Fruit fly (Drosophila melanogaster) whole organism, embryonic: Measurements from ENCODE around the gene CG43800.

Source experiments
- Adf1 ChIP-seq: fragments of 200-800 bp; sonication (Bioruptor generic); IDR thresholded peaks from 2 replicates; pipeline ENCODE4 v1.3.6; 2022; ENCODE audit warnings: missing biosample characterization, missing genetic modification characterization
- Aef1 ChIP-seq: fragments of 200-800 bp; sonication (Bioruptor generic); IDR thresholded peaks from 3 replicates; pipeline ENCODE4 v1.3.6; 2022; ENCODE audit warnings: missing biosample characterization, missing genetic modification characterization
- BEAF-32 ChIP-seq: fragments of 200-800 bp; sonication (Bioruptor generic); optimal IDR thresholded peaks from 3 replicates; lab custom pipeline; 2017; ENCODE audit warnings: missing biosample characterization, missing genetic modification characterization, mild to moderate bottlenecking, moderate library complexity, missing genetic modification reagents
- CG10147 ChIP-seq: fragments of 200-800 bp; sonication (Bioruptor generic); optimal IDR thresholded peaks from 2 replicates; lab custom pipeline; 2019; ENCODE audit warnings: missing biosample characterization, mild to moderate bottlenecking, missing genetic modification characterization, moderate library complexity
- CG10543 ChIP-seq: fragments of 200-800 bp; sonication (Bioruptor generic); optimal IDR thresholded peaks from 3 replicates; lab custom pipeline; 2017; ENCODE audit warnings: missing biosample characterization, mild to moderate bottlenecking, missing genetic modification characterization, moderate library complexity
- CG10959 ChIP-seq: fragments of 200-800 bp; sonication (Bioruptor generic); IDR thresholded peaks from 2 replicates; pipeline ENCODE4 v1.3.6; 2022; ENCODE audit warnings: missing biosample characterization, missing genetic modification characterization
- CG11504 ChIP-seq: fragments of 200-800 bp; sonication (Bioruptor generic); optimal IDR thresholded peaks from 3 replicates; lab custom pipeline; 2019; ENCODE audit warnings: missing biosample characterization, mild to moderate bottlenecking, missing genetic modification characterization, moderate library complexity
- CG15073 ChIP-seq: fragments of 200-800 bp; sonication (Bioruptor generic); optimal IDR thresholded peaks from 2 replicates; lab custom pipeline; 2016; ENCODE audit warnings: missing biosample characterization, missing genetic modification characterization
- CG1602 ChIP-seq: fragments of 200-800 bp; sonication (Bioruptor generic); optimal IDR thresholded peaks from 3 replicates; lab custom pipeline; 2016; ENCODE audit warnings: missing biosample characterization, missing genetic modification characterization
- CG16815 ChIP-seq: fragments of 200-800 bp; sonication (Bioruptor generic); optimal IDR thresholded peaks from 3 replicates; lab custom pipeline; 2017; ENCODE audit warnings: missing biosample characterization, mild to moderate bottlenecking, missing genetic modification characterization
- CG17328 ChIP-seq: fragments of 200-800 bp; sonication (Bioruptor generic); IDR thresholded peaks from 2 replicates; pipeline ENCODE4 v1.3.6; 2022; ENCODE audit warnings: missing biosample characterization, missing genetic modification characterization
- CG17802 ChIP-seq: fragments of 200-800 bp; sonication (Bioruptor generic); optimal IDR thresholded peaks from 2 replicates; lab custom pipeline; 2018; ENCODE audit warnings: missing biosample characterization, mild to moderate bottlenecking, missing genetic modification characterization, moderate library complexity
- CG1792 ChIP-seq: fragments of 200-800 bp; sonication (Bioruptor generic); optimal IDR thresholded peaks from 2 replicates; lab custom pipeline; 2016; ENCODE audit warnings: missing biosample characterization, missing genetic modification characterization
- CG18599 ChIP-seq: fragments of 200-800 bp; sonication (Bioruptor generic); optimal IDR thresholded peaks from 3 replicates; lab custom pipeline; 2017; ENCODE audit warnings: missing biosample characterization, missing genetic modification characterization, mild to moderate bottlenecking, moderate library complexity, missing genetic modification reagents
- CG33557 ChIP-seq: fragments of 200-800 bp; sonication (Bioruptor generic); optimal IDR thresholded peaks from 2 replicates; lab custom pipeline; 2019; ENCODE audit warnings: missing biosample characterization, mild to moderate bottlenecking, missing genetic modification characterization, moderate library complexity
- CG4820 ChIP-seq: fragments of 200-800 bp; sonication (Bioruptor generic); optimal IDR thresholded peaks from 3 replicates; lab custom pipeline; 2016; ENCODE audit warnings: missing biosample characterization, missing genetic modification characterization
- CG6654 ChIP-seq: fragments of 200-800 bp; sonication (Bioruptor generic); optimal IDR thresholded peaks from 2 replicates; lab custom pipeline; 2017; ENCODE audit warnings: missing biosample characterization, mild to moderate bottlenecking, missing genetic modification characterization
- CG8281 ChIP-seq: fragments of 200-800 bp; sonication (Bioruptor generic); optimal IDR thresholded peaks from 2 replicates; lab custom pipeline; 2018; ENCODE audit warnings: missing biosample characterization, mild to moderate bottlenecking, missing genetic modification characterization, moderate library complexity
- CG9609 ChIP-seq: fragments of 200-800 bp; sonication (Bioruptor generic); optimal IDR thresholded peaks from 3 replicates; lab custom pipeline; 2016; ENCODE audit warnings: missing biosample characterization, missing genetic modification characterization
- CG9817 ChIP-seq: fragments of 200-800 bp; sonication (Bioruptor generic); optimal IDR thresholded peaks from 2 replicates; lab custom pipeline; 2018; ENCODE audit warnings: missing biosample characterization, mild to moderate bottlenecking, missing genetic modification characterization, moderate library complexity
- CG9876 ChIP-seq: fragments of 200-800 bp; sonication (Bioruptor generic); optimal IDR thresholded peaks from 2 replicates; lab custom pipeline; 2016; ENCODE audit warnings: missing biosample characterization, missing genetic modification characterization
- Dfd ChIP-seq, 2 experiments: fragments of >200 bp; optimal IDR thresholded peaks; 2 replicates each; lab custom pipeline; 2017; ENCODE audit warnings: missing biosample characterization in 2 of 2, missing genetic modification characterization in 2 of 2
- Drgx ChIP-seq: fragments of 200-800 bp; sonication (Bioruptor generic); IDR thresholded peaks from 2 replicates; pipeline ENCODE4 v1.3.6; 2022; ENCODE audit warnings: missing biosample characterization, missing genetic modification characterization
- Hsf ChIP-seq: fragments of 200-800 bp; sonication (Bioruptor generic); optimal IDR thresholded peaks from 3 replicates; lab custom pipeline; 2016; ENCODE audit warnings: missing biosample characterization, missing genetic modification characterization
- Kr ChIP-seq: fragments of 200-800 bp; sonication (Bioruptor generic); optimal IDR thresholded peaks from 2 replicates; lab custom pipeline; 2017; ENCODE audit warnings: missing biosample characterization, mild to moderate bottlenecking, missing genetic modification characterization
- Mad ChIP-seq: fragments of 200-800 bp; sonication (Bioruptor generic); optimal IDR thresholded peaks from 2 replicates; lab custom pipeline; 2016; ENCODE audit warnings: missing biosample characterization, missing genetic modification characterization
- Ptx1 ChIP-seq: fragments of 200-800 bp; sonication (Bioruptor generic); IDR thresholded peaks from 2 replicates; pipeline ENCODE4 v1.3.6; 2022; ENCODE audit warnings: missing biosample characterization, missing genetic modification characterization
- Sin3A ChIP-seq: fragments of >200 bp; optimal IDR thresholded peaks from 2 replicates; lab custom pipeline; 2018
- Usf ChIP-seq: fragments of 200-800 bp; sonication (Bioruptor generic); optimal IDR thresholded peaks from 2 replicates; lab custom pipeline; 2017; ENCODE audit warnings: missing genotype, missing biosample characterization, missing genetic modification characterization
- ase ChIP-seq: fragments of 200-800 bp; sonication (Bioruptor generic); IDR thresholded peaks from 3 replicates; pipeline ENCODE4 v1.3.6; 2022; ENCODE audit warnings: missing biosample characterization, missing genetic modification characterization
- bbx ChIP-seq: fragments of 200-800 bp; sonication (Bioruptor generic); IDR thresholded peaks from 2 replicates; pipeline ENCODE4 v1.3.6; 2022; ENCODE audit warnings: missing biosample characterization, missing genetic modification characterization; ENCODE audit not compliant: partially characterized antibody
- cg ChIP-seq: fragments of 200-800 bp; sonication (Bioruptor generic); optimal IDR thresholded peaks from 3 replicates; lab custom pipeline; 2019; ENCODE audit warnings: missing biosample characterization, mild to moderate bottlenecking, missing genetic modification characterization, moderate library complexity
- crc ChIP-seq: fragments of 200-800 bp; sonication (Bioruptor generic); optimal IDR thresholded peaks from 2 replicates; lab custom pipeline; 2016; ENCODE audit warnings: missing biosample characterization, missing genetic modification characterization
- croc ChIP-seq: fragments of 200-800 bp; sonication (Bioruptor generic); conservative IDR thresholded peaks from 3 replicates; pipeline ENCODE4 v1.3.6; 2022; ENCODE audit warnings: missing biosample characterization, missing genetic modification characterization
- dimm ChIP-seq: fragments of 200-800 bp; sonication (Bioruptor generic); IDR thresholded peaks from 2 replicates; pipeline ENCODE4 v1.3.6; 2022; ENCODE audit warnings: missing biosample characterization, missing genetic modification characterization
- exex ChIP-seq: fragments of 200-800 bp; sonication (Bioruptor generic); optimal IDR thresholded peaks from 4 replicates; lab custom pipeline; 2018; ENCODE audit warnings: missing biosample characterization, mild to moderate bottlenecking, missing genetic modification characterization, moderate library complexity
- gcm2 ChIP-seq: fragments of 200-800 bp; sonication (Bioruptor generic); optimal IDR thresholded peaks from 2 replicates; lab custom pipeline; 2016; ENCODE audit warnings: missing biosample characterization, missing genetic modification characterization
- gfzf ChIP-seq: fragments of 200-800 bp; sonication (Bioruptor generic); optimal IDR thresholded peaks from 2 replicates; lab custom pipeline; 2016; ENCODE audit warnings: missing biosample characterization, mild to moderate bottlenecking, missing genetic modification characterization, moderate library complexity
- gro ChIP-seq: fragments of 200-800 bp; sonication (Bioruptor generic); optimal IDR thresholded peaks from 2 replicates; lab custom pipeline; 2016; ENCODE audit warnings: missing biosample characterization, missing genetic modification characterization
- ham ChIP-seq: fragments of 200-800 bp; sonication (Bioruptor generic); IDR thresholded peaks from 2 replicates; pipeline ENCODE4 v1.3.6; 2022; ENCODE audit warnings: missing biosample characterization, missing genetic modification characterization
- jigr1 ChIP-seq: fragments of 200-800 bp; sonication (Bioruptor generic); IDR thresholded peaks from 3 replicates; pipeline ENCODE4 v1.3.6; 2022; ENCODE audit warnings: missing biosample characterization, missing genetic modification characterization
- jing ChIP-seq: fragments of 200-800 bp; sonication (Bioruptor generic); optimal IDR thresholded peaks from 2 replicates; lab custom pipeline; 2018; ENCODE audit warnings: missing biosample characterization, mild to moderate bottlenecking, missing genetic modification characterization
- ken ChIP-seq: fragments of 200-800 bp; sonication (Bioruptor generic); IDR thresholded peaks from 3 replicates; pipeline ENCODE4 v1.3.6; 2022; ENCODE audit warnings: missing biosample characterization, missing genetic modification characterization
- mam ChIP-seq: fragments of 200-800 bp; sonication (Bioruptor generic); optimal IDR thresholded peaks from 3 replicates; lab custom pipeline; 2016; ENCODE audit warnings: missing biosample characterization, missing genetic modification characterization
- nerfin-1 ChIP-seq: fragments of 200-800 bp; sonication (Bioruptor generic); optimal IDR thresholded peaks from 3 replicates; lab custom pipeline; 2019; ENCODE audit warnings: missing biosample characterization, mild to moderate bottlenecking, missing genetic modification characterization, moderate library complexity
- nom ChIP-seq: fragments of 200-800 bp; sonication (Bioruptor generic); optimal IDR thresholded peaks from 2 replicates; lab custom pipeline; 2017; ENCODE audit warnings: missing biosample characterization, missing genetic modification characterization, mild to moderate bottlenecking, moderate library complexity, missing genetic modification reagents
- pzg ChIP-seq: fragments of 200-800 bp; sonication (Bioruptor generic); optimal IDR thresholded peaks from 3 replicates; lab custom pipeline; 2018; ENCODE audit warnings: missing biosample characterization, mild to moderate bottlenecking, missing genetic modification characterization, moderate library complexity
- ranshi ChIP-seq: fragments of 200-800 bp; sonication (Bioruptor generic); IDR thresholded peaks from 2 replicates; pipeline ENCODE4 v1.3.6; 2022; ENCODE audit warnings: missing biosample characterization, missing genetic modification characterization
- sens-2 ChIP-seq: fragments of 200-800 bp; sonication (Bioruptor generic); IDR thresholded peaks from 2 replicates; pipeline ENCODE4 v1.3.6; 2022; ENCODE audit warnings: missing biosample characterization, missing genetic modification characterization
- sisA ChIP-seq: fragments of 200-800 bp; sonication (Bioruptor generic); IDR thresholded peaks from 2 replicates; pipeline ENCODE4 v1.3.6; 2022; ENCODE audit warnings: missing biosample characterization, missing genetic modification characterization
- slou ChIP-seq: fragments of 200-800 bp; sonication (Bioruptor generic); optimal IDR thresholded peaks from 3 replicates; lab custom pipeline; 2016; ENCODE audit warnings: missing biosample characterization, missing genetic modification characterization
- sob ChIP-seq: fragments of 200-800 bp; sonication (Bioruptor generic); IDR thresholded peaks from 2 replicates; pipeline ENCODE4 v1.3.6; 2022; ENCODE audit warnings: missing biosample characterization, missing genetic modification characterization
- tx ChIP-seq: fragments of 200-800 bp; sonication (Bioruptor generic); optimal IDR thresholded peaks from 2 replicates; lab custom pipeline; 2016; ENCODE audit warnings: missing biosample characterization, missing genetic modification characterization

The CG43800 gene

dm6 chr2L:7265970-7266369, 33.4 kb upstream of the CG43800 start (continued):
- no peak for TF ChIP-seq CG10543 (GFP tag; lab: Kevin White, UChicago)
- TF ChIP-seq ken (GFP tag; lab: Robert Waterston, UW) = no peak
- no peak for TF ChIP-seq sens-2 (GFP tag; lab: Robert Waterston, UW)
- no peak for TF ChIP-seq CG18599 (GFP tag; lab: Kevin White, UChicago)
- TF ChIP-seq CG10147 (GFP tag; lab: Kevin White, UChicago) = no peak
- TF ChIP-seq CG9609 = no peak
- TF ChIP-seq CG33557 (GFP tag; lab: Kevin White, UChicago) = no peak
- no peak for TF ChIP-seq slou (GFP tag; lab: Kevin White, UChicago)
- no peak for TF ChIP-seq Drgx (GFP tag; lab: Robert Waterston, UW)
- TF ChIP-seq mam (GFP tag; lab: Kevin White, UChicago) = no peak
- TF ChIP-seq CG9876 (GFP tag; lab: Kevin White, UChicago) = no peak
- TF ChIP-seq CG11504 (tag; lab: Kevin White, UChicago) = peak; percentile 56
- no peak for TF ChIP-seq CG1602 (GFP tag; lab: Kevin White, UChicago)
- TF ChIP-seq BEAF-32 (GFP tag; lab: Kevin White, UChicago) = no peak
- no peak for TF ChIP-seq cg (GFP tag; lab: Kevin White, UChicago)
- TF ChIP-seq exex (tag; lab: Kevin White, UChicago) = no peak
- TF ChIP-seq gro = no peak
- TF ChIP-seq Dfd (GFP tag; optimal IDR thresholded peaks at IDR 0.05; lab: Kevin White, UChicago) = no peak
- no peak for TF ChIP-seq CG16815 (GFP tag; lab: Kevin White, UChicago)
- TF ChIP-seq Mad = no peak
- TF ChIP-seq tx (GFP tag; lab: Kevin White, UChicago) = no peak
- TF ChIP-seq Kr = no peak
- no peak for TF ChIP-seq CG8281
- TF ChIP-seq CG17802 (tag; lab: Kevin White, UChicago) = no peak
- TF ChIP-seq sisA (GFP tag; lab: Robert Waterston, UW) = peak; percentile 51
- no peak for TF ChIP-seq Hsf
- TF ChIP-seq Aef1 = no peak
- no peak for TF ChIP-seq CG1792 (GFP tag; lab: Kevin White, UChicago)
- peak; percentile 17; the same call in 1 of the 2 replicates for TF ChIP-seq CG10959 (GFP tag; lab: Robert Waterston, UW)
- TF ChIP-seq Adf1 (GFP tag; lab: Robert Waterston, UW) = no peak
- TF ChIP-seq crc (GFP tag; lab: Kevin White, UChicago) = no peak
- TF ChIP-seq ase (GFP tag; lab: Robert Waterston, UW) = no peak
- TF ChIP-seq Sin3A = no peak
- no peak for TF ChIP-seq ranshi (GFP tag; lab: Robert Waterston, UW)
- no peak for TF ChIP-seq gfzf
- no peak for TF ChIP-seq gcm2 (GFP tag; lab: Kevin White, UChicago)
- no peak for TF ChIP-seq jigr1 (GFP tag; lab: Robert Waterston, UW)
- no peak for TF ChIP-seq croc
- TF ChIP-seq sob (GFP tag; lab: Robert Waterston, UW) = no peak
- no peak for TF ChIP-seq ham (GFP tag; lab: Robert Waterston, UW)
- TF ChIP-seq CG9817 (tag; lab: Kevin White, UChicago) = no peak
- TF ChIP-seq dimm = no peak
- TF ChIP-seq pzg = no peak
- TF ChIP-seq Ptx1 (GFP tag; lab: Robert Waterston, UW) = no peak
- no peak for TF ChIP-seq jing (GFP tag; lab: Kevin White, UChicago)
- no peak for TF ChIP-seq CG6654 (GFP tag; lab: Kevin White, UChicago)
- TF ChIP-seq CG15073 (GFP tag; lab: Kevin White, UChicago) = no peak
- no peak for TF ChIP-seq nom (GFP tag; lab: Kevin White, UChicago)
- TF ChIP-seq bbx (GFP tag; lab: Robert Waterston, UW) = no peak
- TF ChIP-seq CG17328 (GFP tag; lab: Robert Waterston, UW) = peak; percentile 66
- no peak for TF ChIP-seq CG4820 (GFP tag; lab: Kevin White, UChicago)
- no peak for TF ChIP-seq Usf (GFP tag; lab: Kevin White, UChicago)
- TF ChIP-seq nerfin-1 (tag; lab: Kevin White, UChicago) = peak; percentile 5
